Worm (Caenorhabditis elegans) whole organism, L3 larva: Measurements from ENCODE around the gene xnd-1.
A peak's percentile ranks its signal among the peaks of the same experiment; 100 is the strongest.

ENCODE experiments used
- R02D3.7 ChIP-seq: fragments of 150-350 bp; optimal IDR thresholded peaks from 2 replicates; lab custom pipeline; 2014; ENCODE audit warnings: missing biosample characterization, missing genetic modification characterization
- ZK546.5 ChIP-seq: sonication (generic microtip); optimal IDR thresholded peaks from 2 replicates; lab custom pipeline; 2017; ENCODE audit warnings: missing biosample characterization, missing genetic modification characterization
- aly-2 ChIP-seq: fragments of 150-350 bp; optimal IDR thresholded peaks from 2 replicates; lab custom pipeline; 2014; ENCODE audit warnings: missing biosample characterization, missing genetic modification characterization
- ama-1 ChIP-seq: fragments of 150-350 bp; optimal IDR thresholded peaks from 2 replicates; lab custom pipeline; 2018
- ceh-16 ChIP-seq: sonication (generic microtip); optimal IDR thresholded peaks from 2 replicates; lab custom pipeline; 2017; ENCODE audit warnings: missing biosample characterization, missing genetic modification characterization
- ceh-28 ChIP-seq: fragments of 150-350 bp; optimal IDR thresholded peaks from 2 replicates; lab custom pipeline; 2014; ENCODE audit warnings: missing biosample characterization, missing genetic modification reagents, missing genetic modification characterization
- ceh-82 ChIP-seq: fragments of 150-350 bp; optimal IDR thresholded peaks from 2 replicates; lab custom pipeline; 2014; ENCODE audit warnings: missing biosample characterization, missing genetic modification characterization
- egl-27 ChIP-seq: sonication (generic microtip); optimal IDR thresholded peaks from 4 replicates; lab custom pipeline; 2017; ENCODE audit warnings: missing biosample characterization, missing genetic modification reagents, missing genetic modification characterization
- egl-5 ChIP-seq: fragments of 150-350 bp; optimal IDR thresholded peaks from 2 replicates; lab custom pipeline; 2017; ENCODE audit warnings: missing biosample characterization, missing genetic modification reagents, missing genetic modification characterization, inconsistent platforms
- elt-1 ChIP-seq: fragments of 150-350 bp; optimal IDR thresholded peaks from 2 replicates; lab custom pipeline; 2014; ENCODE audit warnings: missing biosample characterization, missing genetic modification characterization
- elt-2 ChIP-seq: sonication (generic microtip); optimal IDR thresholded peaks from 2 replicates; lab custom pipeline; 2016; ENCODE audit warnings: missing genetic modification reagents, mild to moderate bottlenecking, missing genetic modification characterization, missing compliant biosample characterization
- elt-3 ChIP-seq, 3 experiments: fragments of 150-350 bp in 1 of 3; sonication (generic microtip) in 2 of 3; optimal IDR thresholded peaks; 2 replicates in 2 of 3; 4 replicates in 1 of 3; lab custom pipeline; 2014 to 2017; ENCODE audit warnings: missing biosample characterization in 3 of 3, missing genetic modification characterization in 3 of 3
- eor-1 ChIP-seq, 2 experiments: fragments of 150-350 bp; optimal IDR thresholded peaks; 2 replicates each; lab custom pipeline; 2014 to 2018; ENCODE audit warnings: missing biosample characterization in 2 of 2, missing genetic modification characterization in 2 of 2
- fkh-2 ChIP-seq: fragments of 150-350 bp; optimal IDR thresholded peaks from 2 replicates; lab custom pipeline; 2014; ENCODE audit warnings: missing biosample characterization, missing genetic modification reagents, missing genetic modification characterization
- fos-1 ChIP-seq: fragments of 150-350 bp; optimal IDR thresholded peaks from 2 replicates; lab custom pipeline; 2014; ENCODE audit warnings: missing biosample characterization, missing genetic modification characterization
- hmg-11 ChIP-seq: sonication (generic microtip); optimal IDR thresholded peaks from 2 replicates; lab custom pipeline; 2016; ENCODE audit warnings: missing genetic modification characterization, missing compliant biosample characterization
- jun-1 ChIP-seq: fragments of 150-350 bp; optimal IDR thresholded peaks from 2 replicates; lab custom pipeline; 2014; ENCODE audit warnings: missing biosample characterization, missing genetic modification reagents, missing genetic modification characterization
- lin-15B ChIP-seq: fragments of 150-350 bp; optimal IDR thresholded peaks from 2 replicates; lab custom pipeline; 2014; ENCODE audit warnings: missing biosample characterization, missing genetic modification characterization
- lin-39 ChIP-seq: fragments of 150-350 bp; optimal IDR thresholded peaks from 2 replicates; lab custom pipeline; 2018; ENCODE audit warnings: missing biosample characterization, missing genetic modification reagents, missing genetic modification characterization
- lsy-12 ChIP-seq: sonication (generic microtip); optimal IDR thresholded peaks from 2 replicates; lab custom pipeline; 2016; ENCODE audit warnings: mild to moderate bottlenecking, missing genetic modification characterization, missing compliant biosample characterization
- mdl-1 ChIP-seq: fragments of 150-350 bp; optimal IDR thresholded peaks from 2 replicates; lab custom pipeline; 2014; ENCODE audit warnings: missing biosample characterization, missing genetic modification characterization
- nfya-1 ChIP-seq: sonication (generic microtip); optimal IDR thresholded peaks from 2 replicates; lab custom pipeline; 2017; ENCODE audit warnings: missing genetic modification characterization, mild to moderate bottlenecking, missing compliant biosample characterization, antibody characterized with exemption, moderate library complexity; ENCODE audit not compliant: insufficient read depth
- nhr-11 ChIP-seq: fragments of 150-350 bp; optimal IDR thresholded peaks from 2 replicates; lab custom pipeline; 2014; ENCODE audit warnings: missing biosample characterization, missing genetic modification characterization
- nhr-12 ChIP-seq: fragments of 150-350 bp; optimal IDR thresholded peaks from 2 replicates; lab custom pipeline; 2014; ENCODE audit warnings: missing biosample characterization, missing genetic modification characterization
- nhr-23 ChIP-seq: fragments of 150-350 bp; optimal IDR thresholded peaks from 2 replicates; lab custom pipeline; 2014; ENCODE audit warnings: missing biosample characterization, missing genetic modification reagents, missing genetic modification characterization
- nhr-237 ChIP-seq: fragments of 150-350 bp; optimal IDR thresholded peaks from 2 replicates; lab custom pipeline; 2014; ENCODE audit warnings: missing biosample characterization, missing genetic modification characterization
- nhr-25 ChIP-seq: sonication (generic microtip); optimal IDR thresholded peaks from 2 replicates; lab custom pipeline; 2017; ENCODE audit warnings: missing biosample characterization, missing genetic modification characterization
- nhr-28 ChIP-seq: fragments of 150-350 bp; optimal IDR thresholded peaks from 2 replicates; lab custom pipeline; 2014; ENCODE audit warnings: missing biosample characterization, missing genetic modification characterization
- nhr-43 ChIP-seq: sonication (generic microtip); optimal IDR thresholded peaks from 2 replicates; lab custom pipeline; 2016; ENCODE audit warnings: mild to moderate bottlenecking, missing genetic modification characterization, missing compliant biosample characterization; ENCODE audit not compliant: poor library complexity, severe bottlenecking
- nhr-67 ChIP-seq: fragments of 150-350 bp; optimal IDR thresholded peaks from 2 replicates; lab custom pipeline; 2014; ENCODE audit warnings: missing biosample characterization, missing genetic modification characterization
- nhr-76 ChIP-seq: fragments of 150-350 bp; sonication (generic microtip); optimal IDR thresholded peaks from 5 replicates; lab custom pipeline; 2014; ENCODE audit warnings: missing biosample characterization, missing genetic modification characterization
- nhr-77 ChIP-seq: fragments of 150-350 bp; optimal IDR thresholded peaks from 2 replicates; lab custom pipeline; 2014; ENCODE audit warnings: missing biosample characterization, missing genetic modification characterization
- pha-4 ChIP-seq: fragments of 150-350 bp; optimal IDR thresholded peaks from 2 replicates; lab custom pipeline; 2014; ENCODE audit warnings: missing biosample characterization, missing genetic modification reagents, missing genetic modification characterization
- pqm-1 ChIP-seq: fragments of 150-350 bp; optimal IDR thresholded peaks from 2 replicates; lab custom pipeline; 2017; ENCODE audit warnings: missing biosample characterization, missing genetic modification characterization, inconsistent platforms
- sea-2 ChIP-seq: fragments of 150-350 bp; sonication (generic microtip); optimal IDR thresholded peaks from 4 replicates; lab custom pipeline; 2014; ENCODE audit warnings: missing biosample characterization, missing genetic modification reagents, missing genetic modification characterization
- skn-1 ChIP-seq: fragments of 150-350 bp; optimal IDR thresholded peaks from 2 replicates; lab custom pipeline; 2014; ENCODE audit warnings: missing biosample characterization, missing genetic modification characterization
- snpc-4 ChIP-seq: fragments of 150-350 bp; optimal IDR thresholded peaks from 2 replicates; lab custom pipeline; 2014; ENCODE audit warnings: missing biosample characterization, missing genetic modification characterization
- tbx-2 ChIP-seq: sonication (generic microtip); optimal IDR thresholded peaks from 2 replicates; lab custom pipeline; 2016; ENCODE audit warnings: mild to moderate bottlenecking, missing genetic modification characterization, missing compliant biosample characterization
- unc-39 ChIP-seq: sonication (generic microtip); optimal IDR thresholded peaks from 4 replicates; lab custom pipeline; 2017; ENCODE audit warnings: missing biosample characterization, missing genetic modification characterization
- unc-62 ChIP-seq: fragments of 150-350 bp; sonication (generic microtip); optimal IDR thresholded peaks from 4 replicates; lab custom pipeline; 2014; ENCODE audit warnings: missing biosample characterization, missing genetic modification reagents, missing genetic modification characterization
- zag-1 ChIP-seq: fragments of 150-350 bp; optimal IDR thresholded peaks from 2 replicates; lab custom pipeline; 2014; ENCODE audit warnings: missing biosample characterization, missing genetic modification characterization
- ztf-11 ChIP-seq: fragments of 150-350 bp; optimal IDR thresholded peaks from 2 replicates; lab custom pipeline; 2014; ENCODE audit warnings: missing biosample characterization, missing genetic modification characterization
- ztf-4 ChIP-seq: fragments of 150-350 bp; optimal IDR thresholded peaks from 2 replicates; lab custom pipeline; 2014; ENCODE audit warnings: missing biosample characterization, missing genetic modification characterization

Gene xnd-1

DNA sequence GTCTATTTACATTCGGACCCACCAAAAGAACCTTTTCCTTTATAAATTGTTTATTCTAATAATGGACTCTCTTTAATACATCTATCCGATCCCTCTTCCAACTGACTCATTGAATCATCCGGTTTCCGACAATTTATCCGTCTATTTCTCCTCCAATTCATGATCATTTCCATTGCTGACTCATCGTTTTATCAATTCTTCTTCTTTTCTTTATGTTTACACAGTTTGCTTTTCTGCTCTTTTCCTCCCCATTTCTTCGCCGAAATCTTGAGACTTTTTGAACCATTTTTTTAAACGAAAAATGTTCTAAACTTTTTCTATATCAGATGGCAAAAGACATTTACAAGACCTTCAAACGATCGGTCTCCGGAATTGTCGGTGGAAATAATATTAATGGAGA lies 8.8 kb upstream of the xnd-1 start, which contains the start of gene ced-6:
Gene ced-6 (plus strand): TSS at position 327 of the 400 bp plus-strand sequence.
- no peak for TF ChIP-seq eor-1 (tag; optimal IDR thresholded peaks at IDR 0.05; lab: Kevin White, UChicago)
- TF ChIP-seq pha-4 = peak; percentile 41
- TF ChIP-seq fos-1 = no peak
- no peak for TF ChIP-seq ceh-16 (tag; lab: Kevin White, UChicago)

DNA sequence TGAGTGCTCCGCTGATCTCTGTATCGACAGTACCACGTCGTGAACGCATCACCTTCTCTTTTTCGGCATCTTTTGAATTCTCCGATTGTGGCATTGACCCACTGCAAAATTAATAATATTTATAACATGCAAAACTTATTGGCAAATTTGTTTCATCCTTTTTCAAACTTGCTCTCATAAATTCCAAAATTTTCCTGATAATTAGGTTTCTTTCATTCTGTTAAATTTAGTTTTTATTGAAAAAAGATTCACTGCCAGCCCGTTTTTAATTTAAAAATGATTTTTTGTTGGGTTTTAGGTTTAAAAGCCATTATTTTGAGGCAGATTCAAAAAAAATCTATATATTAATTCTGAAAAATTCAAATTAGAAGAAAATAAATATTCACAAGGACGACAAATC lies 4.3 kb upstream of the xnd-1 start, which contains the start of gene wdr-37:
Gene wdr-37 (minus strand): TSS at position 101 of the 400 bp plus-strand sequence.
- TF ChIP-seq aly-2 (tag; lab: Kevin White, UChicago) (no peak), ama-1 (lab: Kevin White, UChicago) (no peak), nhr-237 (tag; lab: Kevin White, UChicago) (no peak), pha-4 (no peak), fkh-2 (tag; lab: Kevin White, UChicago) (no peak), nfya-1 (tag; lab: Kevin White, UChicago) (no peak), nhr-43 (no peak), ZK546.5 (no peak), eor-1 (tag; optimal IDR thresholded peaks at IDR 0.05; lab: Kevin White, UChicago) (no peak), egl-5 (tag; lab: Kevin White, UChicago) (no peak), sea-2 (GFP tag; lab: Kevin White, UChicago) (no peak), mdl-1 (tag; lab: Kevin White, UChicago) (no peak), elt-2 (tag; lab: Kevin White, UChicago) (no peak), zag-1 (tag; lab: Kevin White, UChicago) (no peak), egl-27 (tag; lab: Kevin White, UChicago) (no peak), skn-1 (tag; lab: Kevin White, UChicago) (no peak), R02D3.7 (tag; lab: Kevin White, UChicago) (no peak)

DNA sequence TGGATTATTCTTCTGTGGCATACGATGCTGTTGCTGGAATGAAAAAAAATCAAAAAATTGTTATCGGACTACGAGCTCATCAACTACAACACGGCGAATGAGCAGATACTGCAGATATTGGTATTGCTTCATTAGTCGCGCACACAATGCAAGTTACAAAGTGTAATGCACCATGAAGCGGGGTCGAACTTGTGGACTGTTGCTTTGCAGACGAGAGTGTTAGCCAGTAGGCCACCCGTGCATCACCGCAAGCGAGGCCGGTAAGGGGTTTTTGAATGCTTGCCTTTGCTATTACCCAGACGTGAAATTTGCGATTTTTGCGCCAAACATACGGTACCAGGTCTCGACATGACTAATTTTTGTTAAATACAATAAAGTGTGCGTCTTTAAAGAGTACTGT lies 2.3 kb upstream of the xnd-1 start:
- TF ChIP-seq lin-15B (tag; lab: Kevin White, UChicago) (peak; percentile 57), jun-1 (peak; percentile 16), eor-1 (tag; optimal IDR thresholded peaks at IDR 0.05; lab: Kevin White, UChicago) (no peak), nhr-12 (tag; lab: Kevin White, UChicago) (no peak), unc-39 (no peak), ama-1 (lab: Kevin White, UChicago) (peak; percentile 76), elt-1 (tag; lab: Kevin White, UChicago) (no peak), mdl-1 (tag; lab: Kevin White, UChicago) (no peak), egl-27 (tag; lab: Kevin White, UChicago) (peak; percentile 49), nhr-23 (tag; lab: Kevin White, UChicago) (peak; percentile 62), lin-39 (tag; lab: Kevin White, UChicago) (peak; percentile 76), ztf-11 (tag; lab: Kevin White, UChicago) (no peak), nhr-43 (peak; percentile 86), R02D3.7 (tag; lab: Kevin White, UChicago) (peak; percentile 33), unc-62 (GFP tag; lab: Kevin White, UChicago) (no peak), pha-4 (peak; percentile 78), aly-2 (tag; lab: Kevin White, UChicago) (no peak), fkh-2 (tag; lab: Kevin White, UChicago) (no peak), nhr-67 (no peak), nhr-76 (no peak), nhr-28 (no peak), nhr-11 (tag; lab: Kevin White, UChicago) (no peak), nfya-1 (tag; lab: Kevin White, UChicago) (peak; percentile 50), lsy-12 (tag; lab: Kevin White, UChicago) (peak; percentile 77), zag-1 (tag; lab: Kevin White, UChicago) (no peak), nhr-77 (tag; lab: Kevin White, UChicago) (no peak), snpc-4 (tag; lab: Kevin White, UChicago) (no peak), ztf-4 (tag; lab: Kevin White, UChicago) (no peak), egl-5 (tag; lab: Kevin White, UChicago) (peak; percentile 8), nhr-25 (tag; lab: Kevin White, UChicago) (peak; percentile 66), tbx-2 (peak; percentile 56), elt-2 (tag; lab: Kevin White, UChicago) (peak; percentile 57), sea-2 (GFP tag; lab: Kevin White, UChicago) (no peak), pqm-1 (tag; lab: Kevin White, UChicago) (peak; percentile 0), hmg-11 (peak; percentile 57), elt-3 (tag; optimal IDR thresholded peaks at IDR 0.05; lab: Kevin White, UChicago) (peak in 1 of 3 experiments; percentile 10), skn-1 (tag; lab: Kevin White, UChicago) (peak; percentile 51), ceh-28 (tag; lab: Kevin White, UChicago) (no peak), ceh-16 (tag; lab: Kevin White, UChicago) (no peak), ceh-82 (tag; lab: Kevin White, UChicago) (no peak), nhr-237 (tag; lab: Kevin White, UChicago) (no peak)
